Worm (Caenorhabditis elegans): ENCODE results near the gene B0416.10.

DNA sequence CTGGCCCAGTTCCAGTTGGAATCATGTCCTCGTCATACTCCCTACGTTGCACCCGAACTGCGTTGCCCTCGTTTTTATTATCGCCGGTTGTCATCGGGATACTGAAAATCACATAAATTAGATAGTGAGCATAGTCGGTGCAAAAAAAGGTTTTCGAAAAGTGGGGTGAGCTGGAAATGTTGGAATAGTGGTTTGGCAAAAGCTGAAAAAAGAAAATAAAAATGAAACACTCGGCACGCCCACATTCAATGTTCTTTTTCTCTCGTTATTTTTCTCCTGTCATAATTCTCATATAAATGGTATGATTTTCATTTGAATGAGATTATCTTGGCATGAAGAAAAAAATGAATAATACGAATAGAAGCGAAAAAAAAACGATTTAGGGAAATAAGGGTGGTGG is 10.2 kb downstream of the B0416.10 start, which contains the start of gene F18G5.6:
- TF ChIP-seq R02D3.7 (tag; optimal IDR thresholded peaks at IDR 0.05) = no peak
- TF ChIP-seq ceh-82 (tag; optimal IDR thresholded peaks at IDR 0.05) = no peak
- no peak for TF ChIP-seq lin-13 (GFP tag; optimal IDR thresholded peaks at IDR 0.05)
- no peak for TF ChIP-seq C34F6.9 (tag; optimal IDR thresholded peaks at IDR 0.05)
- no peak for TF ChIP-seq alr-1 (tag; optimal IDR thresholded peaks at IDR 0.05)
